Fruit fly (Drosophila melanogaster) whole organism, pupa: ENCODE measurements around the gene CG14400.

Experiments
- CG10348 ChIP-seq: fragments of 200-800 bp; sonication (Bioruptor generic); IDR thresholded peaks from 2 replicates; pipeline ENCODE4 v1.3.6; 2022; ENCODE audit warnings: missing biosample characterization, missing genetic modification characterization
- CG13204 ChIP-seq: fragments of 200-800 bp; sonication (Bioruptor generic); optimal IDR thresholded peaks from 2 replicates; lab custom pipeline; 2018; ENCODE audit warnings: missing biosample characterization, mild to moderate bottlenecking, missing genetic modification characterization, moderate library complexity
- CG14655 ChIP-seq: fragments of 200-800 bp; sonication (Bioruptor generic); optimal IDR thresholded peaks from 3 replicates; lab custom pipeline; 2017; ENCODE audit warnings: mild to moderate bottlenecking, missing biosample characterization, missing genetic modification reagents, missing genetic modification characterization
- CG15710 ChIP-seq: fragments of 200-800 bp; sonication (Bioruptor generic); optimal IDR thresholded peaks from 2 replicates; lab custom pipeline; 2018; ENCODE audit warnings: missing biosample characterization, mild to moderate bottlenecking, missing genetic modification characterization, moderate library complexity
- CG17806 ChIP-seq: fragments of 200-800 bp; sonication (Bioruptor generic); optimal IDR thresholded peaks from 2 replicates; lab custom pipeline; 2018; ENCODE audit warnings: missing biosample characterization, mild to moderate bottlenecking, missing genetic modification characterization, moderate library complexity
- CG32121 ChIP-seq: fragments of 200-800 bp; sonication (Bioruptor generic); IDR thresholded peaks from 2 replicates; pipeline ENCODE4 v1.3.6; 2022; ENCODE audit warnings: missing biosample characterization, missing genetic modification characterization
- CG34367 ChIP-seq: fragments of 200-800 bp; sonication (Bioruptor generic); optimal IDR thresholded peaks from 2 replicates; lab custom pipeline; 2018; ENCODE audit warnings: missing biosample characterization, mild to moderate bottlenecking, missing genetic modification characterization
- CG4496 ChIP-seq: fragments of 200-800 bp; sonication (Bioruptor generic); IDR thresholded peaks from 3 replicates; pipeline ENCODE4 v1.3.6; 2022; ENCODE audit warnings: missing biosample characterization, missing genetic modification characterization
- CG8301 ChIP-seq: fragments of 200-800 bp; sonication (Bioruptor generic); optimal IDR thresholded peaks from 2 replicates; lab custom pipeline; 2018; ENCODE audit warnings: missing biosample characterization, mild to moderate bottlenecking, missing genetic modification characterization
- CG9948 ChIP-seq: fragments of 200-800 bp; sonication (Bioruptor generic); optimal IDR thresholded peaks from 2 replicates; lab custom pipeline; 2018; ENCODE audit warnings: missing biosample characterization, mild to moderate bottlenecking, missing genetic modification characterization, moderate library complexity
- D1 ChIP-seq: fragments of 200-800 bp; sonication (Bioruptor generic); optimal IDR thresholded peaks from 2 replicates; lab custom pipeline; 2018; ENCODE audit warnings: missing biosample characterization, mild to moderate bottlenecking, missing genetic modification characterization, moderate library complexity
- EcR ChIP-seq: fragments of 200-800 bp; sonication (Bioruptor generic); optimal IDR thresholded peaks from 3 replicates; lab custom pipeline; 2019; ENCODE audit warnings: missing biosample characterization, missing genetic modification characterization, mild to moderate bottlenecking, moderate library complexity, missing genetic modification reagents
- Ets98B ChIP-seq: fragments of 200-800 bp; sonication (Bioruptor generic); IDR thresholded peaks from 2 replicates; pipeline ENCODE4 v1.3.6; 2022; ENCODE audit warnings: missing biosample characterization, missing genetic modification characterization
- Pif1A ChIP-seq: fragments of 200-800 bp; sonication (Bioruptor generic); optimal IDR thresholded peaks from 3 replicates; lab custom pipeline; 2016; ENCODE audit warnings: missing biosample characterization, missing genetic modification characterization
- Pif1B ChIP-seq: fragments of 200-800 bp; sonication (Bioruptor generic); optimal IDR thresholded peaks from 3 replicates; lab custom pipeline; 2016; ENCODE audit warnings: missing biosample characterization, missing genetic modification characterization
- Snoo ChIP-seq: fragments of 200-800 bp; sonication (Bioruptor generic); optimal IDR thresholded peaks from 3 replicates; lab custom pipeline; 2017; ENCODE audit warnings: missing biosample characterization, mild to moderate bottlenecking, missing genetic modification characterization, inconsistent platforms
- fd96Ca ChIP-seq: fragments of 200-800 bp; sonication (Bioruptor generic); IDR thresholded peaks from 3 replicates; pipeline ENCODE4 v1.3.6; 2022; ENCODE audit warnings: missing biosample characterization, missing genetic modification characterization
- gl ChIP-seq: fragments of 200-800 bp; sonication (Bioruptor generic); optimal IDR thresholded peaks from 2 replicates; lab custom pipeline; 2018; ENCODE audit warnings: missing biosample characterization, mild to moderate bottlenecking, missing genetic modification characterization
- rn ChIP-seq: fragments of 200-800 bp; sonication (Bioruptor generic); IDR thresholded peaks from 2 replicates; pipeline ENCODE4 v1.3.6; 2022; ENCODE audit warnings: missing biosample characterization, missing genetic modification characterization

CG14400 gene

DNA sequence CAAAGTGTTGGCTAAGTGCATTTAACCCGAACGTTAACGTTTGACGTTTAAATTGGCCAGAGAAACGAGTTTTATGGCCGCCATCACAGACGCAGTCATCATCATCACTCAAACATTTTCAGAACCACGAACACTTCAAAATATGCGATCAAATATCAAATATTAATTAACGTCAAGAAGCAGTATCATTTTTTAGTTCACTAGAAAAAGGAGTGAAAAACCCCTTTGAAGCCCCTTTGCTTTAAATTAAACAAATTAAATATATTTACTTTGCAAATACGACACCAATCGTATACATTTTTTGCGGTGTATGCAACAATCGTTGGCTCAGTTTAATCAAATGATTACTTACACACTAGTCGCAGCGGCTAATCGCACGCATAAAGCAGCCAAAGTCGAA, 13.3 kb downstream of the CG14400 start:
- peak; percentile 53; the same call in 1 of the 2 replicates for TF ChIP-seq Ets98B
- peak; percentile 44 for TF ChIP-seq CG14655 (GFP tag; lab: Kevin White, UChicago)
- TF ChIP-seq D1 (tag; lab: Kevin White, UChicago), result no peak
- no peak for TF ChIP-seq Pif1B (GFP tag; lab: Kevin White, UChicago)
- peak; percentile 61; the same call in 1 of the 3 replicates for TF ChIP-seq CG4496 (GFP tag; lab: Robert Waterston, UW)
- peak; percentile 66 for TF ChIP-seq CG32121 (GFP tag; lab: Robert Waterston, UW)
- no peak for TF ChIP-seq rn (GFP tag; lab: Robert Waterston, UW)
- TF ChIP-seq CG34367, result no peak
- no peak for TF ChIP-seq EcR (GFP tag; lab: Kevin White, UChicago)
- no peak for TF ChIP-seq Pif1A
- peak; percentile 49 for TF ChIP-seq CG8301 (tag; lab: Kevin White, UChicago)

DNA sequence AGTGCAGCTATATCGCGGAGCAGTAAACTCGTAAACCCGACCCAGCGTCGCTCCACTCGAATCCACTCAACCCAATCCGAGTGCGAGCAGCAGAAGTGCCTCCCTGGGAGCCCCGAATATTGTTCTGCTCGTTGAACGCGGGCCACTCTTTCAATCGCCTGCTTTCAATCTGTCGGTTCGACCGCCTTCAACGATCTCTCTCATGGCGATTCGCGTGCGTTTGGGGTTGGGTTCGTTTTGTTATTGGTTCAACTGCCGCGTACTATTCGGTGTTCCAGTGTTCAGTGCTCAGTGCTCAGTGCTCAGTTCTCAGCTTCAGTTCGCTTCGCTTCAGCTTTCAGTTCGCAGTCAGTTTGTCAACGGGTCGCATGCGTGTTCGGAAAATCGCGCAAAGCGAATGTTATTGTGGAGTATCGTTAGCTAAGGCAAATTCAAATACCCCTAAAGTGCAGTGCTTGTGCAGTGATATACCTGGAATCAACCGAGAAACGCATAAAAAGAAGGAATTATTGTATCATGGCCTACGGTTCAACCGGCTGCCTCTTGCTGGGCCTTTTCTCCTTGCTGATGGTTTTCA, 17.1 kb downstream of the CG14400 start, which contains the start of gene CG31676:
CG31676 (plus strand) TSS at position 289 of the 577 bp plus-strand sequence.
- no peak for TF ChIP-seq CG13204 (GFP tag; lab: Kevin White, UChicago)
- no peak for TF ChIP-seq rn (GFP tag; lab: Robert Waterston, UW)
- TF ChIP-seq CG17806 (tag; lab: Kevin White, UChicago), result no peak
- no peak for TF ChIP-seq Snoo (tag; lab: Kevin White, UChicago)
- TF ChIP-seq CG34367, result no peak
- TF ChIP-seq CG8301 (tag; lab: Kevin White, UChicago), result no peak

- TF ChIP-seq Pif1A (peak; percentile 42), CG14655 (GFP tag; lab: Kevin White, UChicago) (peak; percentile 72), CG4496 (GFP tag; lab: Robert Waterston, UW) (peak; percentile 56; the same call in 2 of the 3 replicates), fd96Ca (peak; percentile 53; the same call in 2 of the 3 replicates), CG13204 (GFP tag; lab: Kevin White, UChicago) (no peak)
Measured at dm6 chr2L:20840006-20840405, 17.7 kb downstream of the CG14400 start.

- TF ChIP-seq Snoo (tag; lab: Kevin White, UChicago), result no peak
Measured at dm6 chr2L:20837885-20838284, 19.8 kb downstream of the CG14400 start, which contains the start of gene Spn38F. Spn38F (minus strand) TSS chr2L:20837985.

- TF ChIP-seq CG15710 (tag; lab: Kevin White, UChicago), result no peak
- no peak for TF ChIP-seq CG4496 (GFP tag; lab: Robert Waterston, UW)
- TF ChIP-seq CG8301 (tag; lab: Kevin White, UChicago), result no peak
- TF ChIP-seq Pif1B (GFP tag; lab: Kevin White, UChicago), result no peak
- no peak for TF ChIP-seq rn (GFP tag; lab: Robert Waterston, UW)
- no peak for TF ChIP-seq CG13204 (GFP tag; lab: Kevin White, UChicago)
- TF ChIP-seq gl (tag; lab: Kevin White, UChicago), result no peak
Measured at dm6 chr2L:20835501-20835900, 22.2 kb downstream of the CG14400 start, which contains the start of gene Oseg5. Oseg5 (minus strand) TSS chr2L:20835840.

DNA sequence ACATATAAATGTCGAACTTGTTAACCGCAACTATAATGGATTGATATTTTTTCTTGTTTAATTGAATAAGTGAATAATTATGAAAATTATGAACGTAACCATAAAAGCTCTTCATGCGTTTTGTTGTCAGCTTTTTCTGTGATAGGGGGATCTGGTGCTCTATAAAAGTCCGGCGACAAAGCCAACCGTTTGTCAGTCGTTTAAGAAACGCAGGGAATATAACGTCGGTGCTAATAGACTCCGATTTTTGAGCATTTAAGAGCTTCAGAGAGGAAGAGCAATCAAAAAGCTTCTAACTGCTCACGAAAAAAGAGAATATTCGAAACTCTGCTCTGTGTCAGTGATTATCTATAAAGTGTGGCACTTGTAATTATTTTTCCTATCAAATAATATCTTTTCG, 26.6 kb downstream of the CG14400 start, which contains the start of gene CG31674:
CG31674 (plus strand) TSS at position 203 of the 400 bp plus-strand sequence.
- TF ChIP-seq Snoo (tag; lab: Kevin White, UChicago) (no peak), EcR (GFP tag; lab: Kevin White, UChicago) (no peak), rn (GFP tag; lab: Robert Waterston, UW) (no peak), CG13204 (GFP tag; lab: Kevin White, UChicago) (no peak), gl (tag; lab: Kevin White, UChicago) (no peak), CG10348 (no peak), CG9948 (tag; lab: Kevin White, UChicago) (no peak), fd96Ca (no peak)

- no peak for TF ChIP-seq Pif1B (GFP tag; lab: Kevin White, UChicago)
- TF ChIP-seq CG4496 (GFP tag; lab: Robert Waterston, UW), result peak; percentile 6; the same call in 1 of the 3 replicates
- no peak for TF ChIP-seq CG13204 (GFP tag; lab: Kevin White, UChicago)
Measured at dm6 chr2L:20829755-20830396, 27.8 kb downstream of the CG14400 start.

DNA sequence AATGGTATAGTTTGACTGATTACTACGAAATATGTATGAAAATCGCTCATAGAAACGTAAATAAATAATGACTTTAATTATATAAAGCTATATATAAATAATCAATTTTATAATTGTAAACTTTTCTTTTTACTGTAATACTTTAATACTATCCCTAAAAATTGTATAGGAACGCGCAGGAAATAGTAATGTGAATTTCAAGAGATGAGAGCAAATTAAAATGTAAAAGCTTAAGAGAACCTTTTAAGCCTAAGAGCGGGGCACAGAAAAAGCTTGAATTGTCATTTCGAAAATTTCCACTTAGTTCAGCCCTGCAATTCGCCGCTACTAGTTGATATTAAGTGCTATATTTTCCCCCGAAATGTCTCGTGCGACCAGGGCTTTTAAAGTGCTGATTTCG, 28.4 kb downstream of the CG14400 start, which contains the start of gene CG31673:
CG31673 (plus strand) TSS at position 301 of the 400 bp plus-strand sequence.
- TF ChIP-seq gl (tag; lab: Kevin White, UChicago), result no peak
- TF ChIP-seq CG4496 (GFP tag; lab: Robert Waterston, UW), result no peak
- TF ChIP-seq CG14655 (GFP tag; lab: Kevin White, UChicago), result no peak
- TF ChIP-seq CG10348, result no peak
